Worm (Caenorhabditis elegans): ENCODE results near the gene Y46G5A.34.

ce11 chrII:12796040-12796502, 19.6 kb downstream of the Y46G5A.34 start, which contains the start of gene cpt-1:
- TF ChIP-seq ceh-6 (GFP tag; optimal IDR thresholded peaks at IDR 0.05) (no peak), K02D7.2 (tag; optimal IDR thresholded peaks at IDR 0.05) (no peak), ceh-45 (GFP tag; IDR thresholded peaks at IDR 0.05) (no peak), elt-2 (tag; optimal IDR thresholded peaks at IDR 0.05) (no peak), K09A11.1 (tag; optimal IDR thresholded peaks at IDR 0.05; ENCODE audit: insufficient read depth) (no peak), nfya-1 (tag; optimal IDR thresholded peaks at IDR 0.05) (no peak), ceh-14 (tag; optimal IDR thresholded peaks at IDR 0.05) (no peak), ceh-24 (tag; optimal IDR thresholded peaks at IDR 0.05) (no peak), unc-55 (GFP tag; optimal IDR thresholded peaks at IDR 0.05) (no peak), lin-11 (tag; optimal IDR thresholded peaks at IDR 0.05) (no peak)
